Fruit fly (Drosophila melanogaster): ENCODE results near the gene HGTX.

Gene HGTX

DNA sequence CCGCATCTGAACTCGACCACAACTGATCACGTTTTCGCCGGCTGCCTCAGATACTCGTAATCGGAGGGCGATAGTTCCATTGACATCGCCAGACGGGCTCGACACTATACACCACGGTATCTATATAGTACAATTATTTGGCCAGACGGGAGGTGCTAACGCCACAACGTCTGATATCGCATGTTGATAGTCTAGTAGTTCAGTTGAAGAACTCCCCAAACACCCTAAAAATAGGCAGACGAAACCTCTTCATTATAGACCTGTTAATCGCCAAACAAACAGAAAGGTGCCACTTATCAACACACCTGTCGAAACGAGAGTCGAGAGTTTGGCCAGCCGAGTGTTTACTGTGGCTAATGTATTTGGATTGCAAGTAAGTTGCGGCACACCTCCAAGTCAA is 44.3 kb downstream of the HGTX start:
- TF ChIP-seq MTF-1 (GFP tag; optimal IDR thresholded peaks at IDR 0.05; ENCODE audit: borderline replicate concordance) (peak; percentile 58), Nf-YC (tag; optimal IDR thresholded peaks at IDR 0.05) (peak; percentile 48), CG7987 (GFP tag; optimal IDR thresholded peaks at IDR 0.05) (peak; percentile 92), Hey (tag; optimal IDR thresholded peaks at IDR 0.05) (peak; percentile 58), CG12104 (GFP tag; optimal IDR thresholded peaks at IDR 0.05) (no peak), CG15479 (GFP tag; optimal IDR thresholded peaks at IDR 0.05) (peak; percentile 0), Med (GFP tag) (peak; percentile 88), otp (GFP tag; IDR thresholded peaks at IDR 0.05) (peak; percentile 71; the same call in 2 of the 3 replicates), grau (tag; optimal IDR thresholded peaks at IDR 0.05) (peak; percentile 88), HHEX (GFP tag; optimal IDR thresholded peaks at IDR 0.05) (peak; percentile 62), gem (tag; optimal IDR thresholded peaks at IDR 0.05) (peak; percentile 15), CG15011 (GFP tag; optimal IDR thresholded peaks at IDR 0.05) (peak; percentile 26), z (GFP tag; IDR thresholded peaks at IDR 0.05) (no peak), CG15601 (tag; optimal IDR thresholded peaks at IDR 0.05) (peak; percentile 65), CoRest (tag; optimal IDR thresholded peaks at IDR 0.05) (no peak), scrt (GFP tag; optimal IDR thresholded peaks at IDR 0.05) (peak; percentile 26), bbx (GFP tag; IDR thresholded peaks at IDR 0.05; ENCODE audit: partially characterized antibody) (peak; percentile 43; the same call in 1 of the 2 replicates), sc (optimal IDR thresholded peaks at IDR 0.05) (no peak), sc (GFP tag; optimal IDR thresholded peaks at IDR 0.05) (peak; percentile 14), sd (tag; optimal IDR thresholded peaks at IDR 0.05) (peak; percentile 58), kah (GFP tag; optimal IDR thresholded peaks at IDR 0.05) (peak; percentile 46), onecut (GFP tag; IDR thresholded peaks at IDR 0.05) (peak; percentile 45), Asciz (GFP tag; optimal IDR thresholded peaks at IDR 0.05) (peak; percentile 79), CG17568 (GFP tag; optimal IDR thresholded peaks at IDR 0.05) (peak; percentile 58), fd64A (GFP tag; optimal IDR thresholded peaks at IDR 0.05) (peak; percentile 76), CG2202 (tag; optimal IDR thresholded peaks at IDR 0.05) (peak; percentile 17), odd (GFP tag; optimal IDR thresholded peaks at IDR 0.05) (peak; percentile 77), pnt (GFP tag; optimal IDR thresholded peaks at IDR 0.05) (no peak), CG3838 (GFP tag; optimal IDR thresholded peaks at IDR 0.05) (no peak), Gsc (GFP tag; IDR thresholded peaks at IDR 0.05) (no peak), CG8924 (tag; optimal IDR thresholded peaks at IDR 0.05) (peak; percentile 21), sens-2 (GFP tag; IDR thresholded peaks at IDR 0.05) (0 out of 2 replicates have a peak, but pooled peaks have one; percentile 9), CG3995 (GFP tag; optimal IDR thresholded peaks at IDR 0.05) (no peak), pan (optimal IDR thresholded peaks at IDR 0.05) (no peak), pan (GFP tag; optimal IDR thresholded peaks at IDR 0.05 in 1 of 2, IDR thresholded peaks at IDR 0.05 in 1 of 2) (peak in 1 of 2 experiments; percentile 6), Dip3 (GFP tag; optimal IDR thresholded peaks at IDR 0.05) (no peak), CG18599 (GFP tag; optimal IDR thresholded peaks at IDR 0.05) (peak; percentile 51), Optix (GFP tag; IDR thresholded peaks at IDR 0.05) (no peak; the same call in 2 of the 3 replicates), CG7786 (GFP tag; optimal IDR thresholded peaks at IDR 0.05) (no peak), Xrp1 (GFP tag; IDR thresholded peaks at IDR 0.05) (peak; percentile 45; the same call in 1 of the 2 replicates), Hr51 (GFP tag; optimal IDR thresholded peaks at IDR 0.05) (peak in 1 of 2 experiments; percentile 10), CG6765 (GFP tag; optimal IDR thresholded peaks at IDR 0.05) (peak; percentile 55), Eip74EF (GFP tag; optimal IDR thresholded peaks at IDR 0.05) (peak in 1 of 2 experiments; percentile 13), CG11504 (tag; optimal IDR thresholded peaks at IDR 0.05) (peak; percentile 9), B-H1 (GFP tag; IDR thresholded peaks at IDR 0.05) (no peak), Vsx1 (GFP tag; optimal IDR thresholded peaks at IDR 0.05) (peak; percentile 75), dm (GFP tag; optimal IDR thresholded peaks at IDR 0.05) (no peak), Taf1 (GFP tag; IDR thresholded peaks at IDR 0.05) (no peak), en (GFP tag; optimal IDR thresholded peaks at IDR 0.05) (peak; percentile 12), gfzf (GFP tag; optimal IDR thresholded peaks at IDR 0.05) (peak; percentile 6)
